Worm (Caenorhabditis elegans) whole organism, L4 larva: ENCODE results near the gene rps-28.

ENCODE experiments used
- fkh-10 ChIP-seq: fragments of 150-350 bp; optimal IDR thresholded peaks from 2 replicates; lab custom pipeline; 2014; ENCODE audit warnings: missing biosample characterization, missing genetic modification reagents, missing genetic modification characterization
- lin-15B ChIP-seq: fragments of 150-350 bp; sonication (generic microtip); optimal IDR thresholded peaks from 3 replicates; lab custom pipeline; 2014; ENCODE audit warnings: missing biosample characterization, missing genetic modification characterization
- zfp-3 ChIP-seq: fragments of 200-800 bp; sonication (Bioruptor generic); conservative IDR thresholded peaks from 2 replicates; pipeline ENCODE4 v1.3.6; 2022; ENCODE audit warnings: missing genetic modification reagents, missing genetic modification characterization, missing compliant biosample characterization

DNA sequence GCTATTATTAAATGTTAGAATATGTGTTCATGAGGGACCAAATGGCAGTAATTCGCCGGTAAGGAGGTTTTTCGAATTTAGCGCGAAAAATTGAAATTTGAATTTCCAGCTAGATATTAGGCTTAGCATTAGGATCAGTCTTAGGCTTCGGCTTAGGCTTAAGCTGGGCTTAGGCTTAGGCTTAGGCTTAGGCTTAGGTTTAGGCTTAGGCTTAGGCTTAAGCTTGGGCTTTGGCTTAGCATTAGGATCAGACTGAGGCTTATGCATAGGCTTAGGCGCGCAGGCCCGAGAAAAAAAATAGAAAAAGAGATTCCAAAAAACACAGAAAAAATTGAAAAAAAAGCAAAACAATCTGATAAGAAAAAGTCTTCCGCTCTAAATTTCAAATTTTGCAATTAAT is 31.2 kb upstream of the rps-28 start:
- TF ChIP-seq fkh-10 (GFP tag; lab: Kevin White, UChicago) (no peak), lin-15B (tag; lab: Kevin White, UChicago) (no peak), zfp-3 (GFP tag; lab: Robert Waterston, UW) (no peak)
